Worm (Caenorhabditis elegans) whole organism, L3 larva: ENCODE data around the gene srh-95.

Experiments used
- ceh-82 ChIP-seq: fragments of 150-350 bp; optimal IDR thresholded peaks from 2 replicates; lab custom pipeline; 2014; ENCODE audit warnings: missing biosample characterization, missing genetic modification characterization
- elt-3 ChIP-seq, 3 experiments: fragments of 150-350 bp in 1 of 3; sonication (generic microtip) in 2 of 3; optimal IDR thresholded peaks; 2 replicates in 2 of 3; 4 replicates in 1 of 3; lab custom pipeline; 2014 to 2017; ENCODE audit warnings: missing biosample characterization in 3 of 3, missing genetic modification characterization in 3 of 3
- fkh-10 ChIP-seq: sonication (generic microtip); optimal IDR thresholded peaks from 2 replicates; lab custom pipeline; 2017; ENCODE audit warnings: missing biosample characterization, missing genetic modification reagents, missing genetic modification characterization
- nhr-237 ChIP-seq: fragments of 150-350 bp; optimal IDR thresholded peaks from 2 replicates; lab custom pipeline; 2014; ENCODE audit warnings: missing biosample characterization, missing genetic modification characterization
- sea-2 ChIP-seq: fragments of 150-350 bp; sonication (generic microtip); optimal IDR thresholded peaks from 4 replicates; lab custom pipeline; 2014; ENCODE audit warnings: missing biosample characterization, missing genetic modification reagents, missing genetic modification characterization
- snpc-4 ChIP-seq: fragments of 150-350 bp; optimal IDR thresholded peaks from 2 replicates; lab custom pipeline; 2014; ENCODE audit warnings: missing biosample characterization, missing genetic modification characterization
- unc-39 ChIP-seq: sonication (generic microtip); optimal IDR thresholded peaks from 4 replicates; lab custom pipeline; 2017; ENCODE audit warnings: missing biosample characterization, missing genetic modification characterization
- unc-62 ChIP-seq: fragments of 150-350 bp; sonication (generic microtip); optimal IDR thresholded peaks from 4 replicates; lab custom pipeline; 2014; ENCODE audit warnings: missing biosample characterization, missing genetic modification reagents, missing genetic modification characterization
- zag-1 ChIP-seq: fragments of 150-350 bp; optimal IDR thresholded peaks from 2 replicates; lab custom pipeline; 2014; ENCODE audit warnings: missing biosample characterization, missing genetic modification characterization
- ztf-11 ChIP-seq: fragments of 150-350 bp; optimal IDR thresholded peaks from 2 replicates; lab custom pipeline; 2014; ENCODE audit warnings: missing biosample characterization, missing genetic modification characterization
- ztf-4 ChIP-seq: fragments of 150-350 bp; optimal IDR thresholded peaks from 2 replicates; lab custom pipeline; 2014; ENCODE audit warnings: missing biosample characterization, missing genetic modification characterization

- TF ChIP-seq unc-39 (tag; lab: Kevin White, UChicago), result no peak
- no peak for TF ChIP-seq snpc-4 (tag; lab: Kevin White, UChicago)
- TF ChIP-seq ztf-4 (tag; lab: Kevin White, UChicago), result no peak
- no peak for TF ChIP-seq fkh-10 (GFP tag; lab: Kevin White, UChicago)
- TF ChIP-seq unc-62 (GFP tag; lab: Kevin White, UChicago), result no peak
- TF ChIP-seq elt-3 (tag; optimal IDR thresholded peaks at IDR 0.05; lab: Kevin White, UChicago), result no peak
- TF ChIP-seq ztf-11 (tag; lab: Kevin White, UChicago), result no peak
- TF ChIP-seq ceh-82 (tag; lab: Kevin White, UChicago), result no peak
- no peak for TF ChIP-seq zag-1 (tag; lab: Kevin White, UChicago)
- TF ChIP-seq sea-2 (GFP tag; lab: Kevin White, UChicago), result no peak
- no peak for TF ChIP-seq nhr-237 (tag; lab: Kevin White, UChicago)
Observed at ce11 chrV:16253687-16254086, 7.0 kb downstream of the srh-95 start, which contains the start of gene gcy-20.
